Worm (Caenorhabditis elegans) whole organism, late embryonic: ENCODE data around the gene dpy-17.

ENCODE experiments used
- ama-1 ChIP-seq: fragments of 150-350 bp; optimal IDR thresholded peaks from 2 replicates; lab custom pipeline; 2014
- elt-2 ChIP-seq: sonication (generic microtip); optimal IDR thresholded peaks from 2 replicates; lab custom pipeline; 2016; ENCODE audit warnings: missing genetic modification reagents, missing genetic modification characterization, missing compliant biosample characterization
- hlh-13 ChIP-seq: fragments of 200-800 bp; sonication (Bioruptor generic); optimal IDR thresholded peaks from 2 replicates; lab custom pipeline; 2018; ENCODE audit warnings: mild to moderate bottlenecking, missing genetic modification characterization, missing compliant biosample characterization
- nfya-1 ChIP-seq: sonication (generic microtip); optimal IDR thresholded peaks from 2 replicates; lab custom pipeline; 2017; ENCODE audit warnings: missing genetic modification characterization, mild to moderate bottlenecking, missing compliant biosample characterization, antibody characterized with exemption, moderate library complexity
- sdc-2 ChIP-seq: sonication (generic microtip); optimal IDR thresholded peaks from 2 replicates; lab custom pipeline; 2016; ENCODE audit warnings: missing genotype, missing genetic modification characterization, missing compliant biosample characterization
- sox-2 ChIP-seq: fragments of 200-800 bp; sonication (Bioruptor generic); IDR thresholded peaks from 2 replicates; pipeline ENCODE4 v1.3.6; 2022; ENCODE audit warnings: missing genetic modification reagents, missing genetic modification characterization, missing compliant biosample characterization
- syd-9 ChIP-seq: sonication (generic microtip); optimal IDR thresholded peaks from 2 replicates; lab custom pipeline; 2016; ENCODE audit warnings: mild to moderate bottlenecking, missing genetic modification characterization, moderate library complexity, missing compliant biosample characterization

DNA sequence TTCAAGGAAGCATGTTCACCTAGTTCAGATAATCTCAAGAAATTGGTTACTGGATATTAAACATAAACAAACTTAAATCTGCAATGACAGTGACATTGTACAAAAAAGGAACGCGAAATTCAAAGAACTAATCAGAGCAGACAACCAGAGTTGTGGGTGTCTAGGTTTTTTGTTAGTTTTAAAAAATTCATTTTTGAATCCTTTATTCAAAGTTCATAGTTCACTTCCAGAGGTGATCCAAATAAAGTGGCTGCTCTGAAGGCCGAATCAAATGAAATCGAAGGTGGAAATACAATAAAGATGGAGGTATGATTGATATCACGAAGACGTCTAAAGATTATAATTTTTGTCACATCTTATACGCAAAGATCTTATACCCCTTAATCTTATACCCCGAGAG, 32.7 kb upstream of the dpy-17 start, which contains the start of gene ttbk-6:
- TF ChIP-seq syd-9 (no peak), ama-1 (lab: Kevin White, UChicago) (no peak), elt-2 (tag; lab: Kevin White, UChicago) (no peak), nfya-1 (tag; lab: Kevin White, UChicago) (no peak), sdc-2 (no peak), sox-2 (GFP tag; lab: Robert Waterston, UW) (no peak), hlh-13 (no peak)
